Fruit fly (Drosophila melanogaster): ENCODE measurements around the gene BomT3.

Gene BomT3

dm6 chr3R:22119354-22119753 is 33.2 kb upstream of the BomT3 start, which contains the start of gene Ir94c:
Gene Ir94c, minus strand, starts transcription at chr3R:22119454.
- no peak for TF ChIP-seq Ets21C (GFP tag; optimal IDR thresholded peaks at IDR 0.05)
- no peak for TF ChIP-seq CG4318 (GFP tag; optimal IDR thresholded peaks at IDR 0.05)
- no peak for TF ChIP-seq CG6276 (GFP tag; optimal IDR thresholded peaks at IDR 0.05)
- TF ChIP-seq Smox (GFP tag; optimal IDR thresholded peaks at IDR 0.05) = no peak
- TF ChIP-seq lz (GFP tag; optimal IDR thresholded peaks at IDR 0.05) = no peak
- TF ChIP-seq Hr38 (GFP tag; optimal IDR thresholded peaks at IDR 0.05) = no peak

- TF ChIP-seq svp (GFP tag) (no peak), pdm3 (GFP tag; optimal IDR thresholded peaks at IDR 0.05) (no peak), CG15336 (GFP tag; IDR thresholded peaks at IDR 0.05) (no peak), fd85E (GFP tag; optimal IDR thresholded peaks at IDR 0.05) (no peak), Sox102F (GFP tag; optimal IDR thresholded peaks at IDR 0.05) (no peak), CG3919 (GFP tag; optimal IDR thresholded peaks at IDR 0.05) (no peak), CG10669 (GFP tag; optimal IDR thresholded peaks at IDR 0.05) (no peak), Sox14 (GFP tag; optimal IDR thresholded peaks at IDR 0.05) (no peak), Met (GFP tag; optimal IDR thresholded peaks at IDR 0.05) (no peak), CG1621 (tag; optimal IDR thresholded peaks at IDR 0.05) (no peak), CG11762 (GFP tag; optimal IDR thresholded peaks at IDR 0.05; ENCODE audit: insufficient read depth) (no peak), CG7368 (GFP tag; optimal IDR thresholded peaks at IDR 0.05) (no peak), Ets21C (GFP tag; optimal IDR thresholded peaks at IDR 0.05) (no peak), CG11294 (GFP tag; IDR thresholded peaks at IDR 0.05) (no peak), fd59A (GFP tag; optimal IDR thresholded peaks at IDR 0.05) (no peak), spab (GFP tag; optimal IDR thresholded peaks at IDR 0.05) (no peak), net (GFP tag; optimal IDR thresholded peaks at IDR 0.05) (no peak), Hr38 (GFP tag; optimal IDR thresholded peaks at IDR 0.05) (no peak), CG6163 (GFP tag; IDR thresholded peaks at IDR 0.05) (no peak)
Measured at dm6 chr3R:22117149-22117548, 31.0 kb upstream of the BomT3 start, which contains the start of gene Ir94b. Gene Ir94b, minus strand, starts transcription at chr3R:22117249.

dm6 chr3R:22113127-22113526 is 26.9 kb upstream of the BomT3 start, which contains the start of gene Ir94a:
Gene Ir94a, plus strand, starts transcription at chr3R:22113427.
- TF ChIP-seq spab (GFP tag; optimal IDR thresholded peaks at IDR 0.05) (no peak), Hr4 (GFP tag; optimal IDR thresholded peaks at IDR 0.05) (no peak), Eip78C (GFP tag) (no peak), Lpt (GFP tag; optimal IDR thresholded peaks at IDR 0.05) (no peak), acj6 (GFP tag; optimal IDR thresholded peaks at IDR 0.05) (no peak)

- no peak for TF ChIP-seq fd85E (GFP tag; optimal IDR thresholded peaks at IDR 0.05)
- TF ChIP-seq CG9139 (GFP tag; optimal IDR thresholded peaks at IDR 0.05) = no peak
- TF ChIP-seq ss (GFP tag; optimal IDR thresholded peaks at IDR 0.05) = no peak
- TF ChIP-seq CG32006 (GFP tag; optimal IDR thresholded peaks at IDR 0.05) = peak; percentile 5
- no peak for TF ChIP-seq CG6276 (GFP tag; optimal IDR thresholded peaks at IDR 0.05)
- TF ChIP-seq CG11902 (GFP tag; optimal IDR thresholded peaks at IDR 0.05) = no peak
Measured at dm6 chr3R:22108316-22108715, 22.1 kb upstream of the BomT3 start.

dm6 chr3R:22103114-22103513 is 16.9 kb upstream of the BomT3 start, which contains the start of gene CG13407:
Gene CG13407, plus strand, starts transcription at chr3R:22103414.
- TF ChIP-seq lz (GFP tag; optimal IDR thresholded peaks at IDR 0.05) (no peak), esn (GFP tag; optimal IDR thresholded peaks at IDR 0.05) (no peak), Sox102F (GFP tag; optimal IDR thresholded peaks at IDR 0.05) (no peak), Hr38 (GFP tag; optimal IDR thresholded peaks at IDR 0.05) (no peak), ss (GFP tag; optimal IDR thresholded peaks at IDR 0.05) (no peak), CG10669 (GFP tag; optimal IDR thresholded peaks at IDR 0.05) (no peak), Gug (GFP tag; IDR thresholded peaks at IDR 0.05) (no peak), Sox14 (GFP tag; optimal IDR thresholded peaks at IDR 0.05) (no peak), OdsH (GFP tag; optimal IDR thresholded peaks at IDR 0.05) (no peak)
